Fruit fly (Drosophila melanogaster): ENCODE results near the gene mRpL17.

Gene mRpL17

dm6 chr3L:223019-223902 is 41.3 kb upstream of the mRpL17 start, which contains the start of the genes pyx and CG33229 (continued):
- TF ChIP-seq Met (GFP tag; optimal IDR thresholded peaks at IDR 0.05) (peak; percentile 82), svp (GFP tag) (peak; percentile 93), Blimp-1 (GFP tag; optimal IDR thresholded peaks at IDR 0.05) (peak; percentile 65), Hr38 (GFP tag; optimal IDR thresholded peaks at IDR 0.05) (no peak), CG10631 (GFP tag; optimal IDR thresholded peaks at IDR 0.05) (peak; percentile 86), Sox15 (GFP tag; optimal IDR thresholded peaks at IDR 0.05) (peak; percentile 83), net (GFP tag; optimal IDR thresholded peaks at IDR 0.05) (peak; percentile 77), CG7368 (GFP tag; optimal IDR thresholded peaks at IDR 0.05) (no peak), CG8119 (GFP tag; IDR thresholded peaks at IDR 0.05) (peak; percentile 74), esn (GFP tag; optimal IDR thresholded peaks at IDR 0.05) (peak; percentile 88), CG6276 (GFP tag; optimal IDR thresholded peaks at IDR 0.05) (peak; percentile 74), CG32006 (GFP tag; optimal IDR thresholded peaks at IDR 0.05) (peak; percentile 94), CG31627 (GFP tag; optimal IDR thresholded peaks at IDR 0.05) (peak; percentile 92), Sox14 (GFP tag; optimal IDR thresholded peaks at IDR 0.05) (peak; percentile 79), Eip78C (GFP tag) (peak; percentile 91), CG11902 (GFP tag; optimal IDR thresholded peaks at IDR 0.05) (peak; percentile 81), CG1621 (tag; optimal IDR thresholded peaks at IDR 0.05) (peak; percentile 42), spab (GFP tag; optimal IDR thresholded peaks at IDR 0.05) (peak; percentile 56), topi (GFP tag; optimal IDR thresholded peaks at IDR 0.05) (peak; percentile 85), Gug (GFP tag; IDR thresholded peaks at IDR 0.05) (peak; percentile 66)

dm6 chr3L:224004-224951 is 40.3 kb upstream of the mRpL17 start:
- TF ChIP-seq CG11762 (GFP tag; optimal IDR thresholded peaks at IDR 0.05; ENCODE audit: insufficient read depth) (no peak), CG6808 (GFP tag; optimal IDR thresholded peaks at IDR 0.05) (peak; percentile 2), Met (GFP tag; optimal IDR thresholded peaks at IDR 0.05) (peak; percentile 1), topi (GFP tag; optimal IDR thresholded peaks at IDR 0.05) (peak; percentile 15), Smox (GFP tag; optimal IDR thresholded peaks at IDR 0.05) (no peak), dac (GFP tag; optimal IDR thresholded peaks at IDR 0.05) (no peak), dsx (GFP tag; optimal IDR thresholded peaks at IDR 0.05; ENCODE audit: poor library complexity, severe bottlenecking) (peak; percentile 63), salr (GFP tag; optimal IDR thresholded peaks at IDR 0.05) (no peak), Ets21C (GFP tag; optimal IDR thresholded peaks at IDR 0.05) (no peak), CG15336 (GFP tag; IDR thresholded peaks at IDR 0.05) (peak; percentile 8; the same call in 1 of the 2 replicates), Blimp-1 (GFP tag; optimal IDR thresholded peaks at IDR 0.05) (no peak), Sox14 (GFP tag; optimal IDR thresholded peaks at IDR 0.05) (peak; percentile 71), CG8632 (GFP tag; optimal IDR thresholded peaks at IDR 0.05) (peak; percentile 1), lz (GFP tag; optimal IDR thresholded peaks at IDR 0.05) (no peak), OdsH (GFP tag; optimal IDR thresholded peaks at IDR 0.05) (no peak), vri (GFP tag; optimal IDR thresholded peaks at IDR 0.05) (peak; percentile 41), achi (GFP tag; optimal IDR thresholded peaks at IDR 0.05) (no peak), svp (GFP tag) (peak; percentile 80), fd85E (GFP tag; optimal IDR thresholded peaks at IDR 0.05) (no peak), net (GFP tag; optimal IDR thresholded peaks at IDR 0.05) (no peak), fd59A (GFP tag; optimal IDR thresholded peaks at IDR 0.05) (no peak), CG6163 (GFP tag; IDR thresholded peaks at IDR 0.05) (peak; percentile 39; the same call in 1 of the 3 replicates), CG1621 (tag; optimal IDR thresholded peaks at IDR 0.05) (peak; percentile 62), spab (GFP tag; optimal IDR thresholded peaks at IDR 0.05) (no peak), eg (GFP tag; IDR thresholded peaks at IDR 0.05) (peak; percentile 42; the same call in 2 of the 3 replicates), fkh (GFP tag; optimal IDR thresholded peaks at IDR 0.05) (peak; percentile 4), CG9139 (GFP tag; optimal IDR thresholded peaks at IDR 0.05) (peak; percentile 41), CG7368 (GFP tag; optimal IDR thresholded peaks at IDR 0.05) (peak; percentile 26), Eip78C (GFP tag) (peak; percentile 59), CG4318 (GFP tag; optimal IDR thresholded peaks at IDR 0.05) (no peak), CG8119 (GFP tag; IDR thresholded peaks at IDR 0.05) (0 out of 3 replicates have a peak, but pooled peaks have one; percentile 23), CG3032 (tag; optimal IDR thresholded peaks at IDR 0.05) (no peak)
